Worm (Caenorhabditis elegans) whole organism, late embryonic: ENCODE measurements around the gene gln-3.

ENCODE experiments used
- C08G9.2 ChIP-seq: sonication (generic microtip); optimal IDR thresholded peaks from 2 replicates; lab custom pipeline; 2016; ENCODE audit warnings: mild to moderate bottlenecking, missing genetic modification characterization, moderate library complexity, missing compliant biosample characterization
- C38D4.7 ChIP-seq: fragments of 200-800 bp; sonication (Bioruptor generic); optimal IDR thresholded peaks from 2 replicates; lab custom pipeline; 2018; ENCODE audit warnings: mild to moderate bottlenecking, missing genetic modification characterization, moderate library complexity, missing compliant biosample characterization
- K09A11.1 ChIP-seq: sonication (generic microtip); optimal IDR thresholded peaks from 2 replicates; lab custom pipeline; 2017; ENCODE audit warnings: antibody characterized with exemption, mild to moderate bottlenecking, missing genetic modification characterization, missing compliant biosample characterization; ENCODE audit not compliant: insufficient read depth
- T23F11.4 ChIP-seq: fragments of 200-800 bp; sonication (Bioruptor generic); optimal IDR thresholded peaks from 2 replicates; lab custom pipeline; 2018; ENCODE audit warnings: mild to moderate bottlenecking, missing genetic modification characterization, missing compliant biosample characterization
- Y22D7AL.16 ChIP-seq: sonication (generic microtip); optimal IDR thresholded peaks from 2 replicates; lab custom pipeline; 2016; ENCODE audit warnings: missing genetic modification characterization, missing compliant biosample characterization
- ceh-14 ChIP-seq: sonication (generic microtip); optimal IDR thresholded peaks from 2 replicates; lab custom pipeline; 2016; ENCODE audit warnings: missing genotype, missing genetic modification characterization, missing compliant biosample characterization
- ceh-18 ChIP-seq: sonication (generic microtip); optimal IDR thresholded peaks from 2 replicates; lab custom pipeline; 2016; ENCODE audit warnings: missing genetic modification characterization, missing compliant biosample characterization
- ceh-2 ChIP-seq: sonication (generic microtip); optimal IDR thresholded peaks from 2 replicates; lab custom pipeline; 2016; ENCODE audit warnings: missing genotype, missing genetic modification characterization, missing compliant biosample characterization
- ceh-31 ChIP-seq: sonication (generic microtip); optimal IDR thresholded peaks from 2 replicates; lab custom pipeline; 2016; ENCODE audit warnings: missing genetic modification characterization, missing compliant biosample characterization
- ceh-34 ChIP-seq: sonication (generic microtip); optimal IDR thresholded peaks from 2 replicates; lab custom pipeline; 2016; ENCODE audit warnings: mild to moderate bottlenecking, missing genetic modification characterization, missing compliant biosample characterization
- ceh-45 ChIP-seq: fragments of 200-800 bp; sonication (Bioruptor generic); IDR thresholded peaks from 2 replicates; pipeline ENCODE4 v1.3.6; 2022; ENCODE audit warnings: missing genetic modification reagents, missing genetic modification characterization, missing compliant biosample characterization
- ceh-48 ChIP-seq: sonication (generic microtip); optimal IDR thresholded peaks from 2 replicates; lab custom pipeline; 2016; ENCODE audit warnings: missing genetic modification characterization, inconsistent platforms, missing compliant biosample characterization
- ceh-6 ChIP-seq: fragments of 200-800 bp; sonication (Bioruptor generic); optimal IDR thresholded peaks from 2 replicates; lab custom pipeline; 2018; ENCODE audit warnings: mild to moderate bottlenecking, missing genetic modification characterization, missing compliant biosample characterization
- ceh-9 ChIP-seq: sonication (generic microtip); optimal IDR thresholded peaks from 2 replicates; lab custom pipeline; 2016; ENCODE audit warnings: mild to moderate bottlenecking, missing genetic modification characterization, inconsistent platforms, missing compliant biosample characterization
- che-1 ChIP-seq: sonication (generic microtip); optimal IDR thresholded peaks from 2 replicates; lab custom pipeline; 2016; ENCODE audit warnings: mild to moderate bottlenecking, missing genetic modification characterization, missing compliant biosample characterization
- dmd-4 ChIP-seq: sonication (generic microtip); optimal IDR thresholded peaks from 2 replicates; lab custom pipeline; 2016; ENCODE audit warnings: borderline replicate concordance, missing genetic modification characterization, missing compliant biosample characterization
- elt-4 ChIP-seq: sonication (generic microtip); optimal IDR thresholded peaks from 2 replicates; lab custom pipeline; 2016; ENCODE audit warnings: missing genetic modification characterization, missing compliant biosample characterization
- eyg-1 ChIP-seq: sonication (generic microtip); optimal IDR thresholded peaks from 2 replicates; lab custom pipeline; 2016; ENCODE audit warnings: missing genotype, missing genetic modification characterization, missing compliant biosample characterization
- fkh-10 ChIP-seq: fragments of 150-350 bp; optimal IDR thresholded peaks from 2 replicates; lab custom pipeline; 2014; ENCODE audit warnings: missing biosample characterization, missing genetic modification reagents, missing genetic modification characterization
- fkh-6 ChIP-seq: sonication (generic microtip); optimal IDR thresholded peaks from 2 replicates; lab custom pipeline; 2016; ENCODE audit warnings: missing genetic modification characterization, missing compliant biosample characterization
- gmeb-2 ChIP-seq: sonication (generic microtip); optimal IDR thresholded peaks from 2 replicates; lab custom pipeline; 2016; ENCODE audit warnings: missing genetic modification characterization, inconsistent platforms, missing compliant biosample characterization
- hlh-13 ChIP-seq: fragments of 200-800 bp; sonication (Bioruptor generic); optimal IDR thresholded peaks from 2 replicates; lab custom pipeline; 2018; ENCODE audit warnings: mild to moderate bottlenecking, missing genetic modification characterization, missing compliant biosample characterization
- hlh-15 ChIP-seq: sonication (generic microtip); optimal IDR thresholded peaks from 2 replicates; lab custom pipeline; 2016; ENCODE audit warnings: missing genetic modification characterization, missing compliant biosample characterization
- hlh-30 ChIP-seq: sonication (generic microtip); optimal IDR thresholded peaks from 2 replicates; lab custom pipeline; 2017; ENCODE audit warnings: antibody characterized with exemption, missing genetic modification characterization, missing compliant biosample characterization; ENCODE audit not compliant: insufficient read depth
- hlh-6 ChIP-seq: sonication (generic microtip); optimal IDR thresholded peaks from 2 replicates; lab custom pipeline; 2016; ENCODE audit warnings: missing genotype, missing genetic modification characterization, missing compliant biosample characterization
- hlh-8 ChIP-seq: sonication (generic microtip); optimal IDR thresholded peaks from 2 replicates; lab custom pipeline; 2016; ENCODE audit warnings: missing genotype, missing genetic modification characterization, missing compliant biosample characterization
- lim-6 ChIP-seq: sonication (generic microtip); optimal IDR thresholded peaks from 2 replicates; lab custom pipeline; 2016; ENCODE audit warnings: missing genetic modification characterization, missing compliant biosample characterization
- lin-11 ChIP-seq: fragments of 200-800 bp; sonication (Bioruptor generic); optimal IDR thresholded peaks from 2 replicates; lab custom pipeline; 2018; ENCODE audit warnings: mild to moderate bottlenecking, missing genetic modification characterization, missing compliant biosample characterization
- nfya-1 ChIP-seq: sonication (generic microtip); optimal IDR thresholded peaks from 2 replicates; lab custom pipeline; 2017; ENCODE audit warnings: missing genetic modification characterization, mild to moderate bottlenecking, missing compliant biosample characterization, antibody characterized with exemption, moderate library complexity
- odd-2 ChIP-seq: sonication (generic microtip); optimal IDR thresholded peaks from 2 replicates; lab custom pipeline; 2017; ENCODE audit warnings: antibody characterized with exemption, mild to moderate bottlenecking, missing genetic modification characterization, missing compliant biosample characterization
- pag-3 ChIP-seq: sonication (generic microtip); optimal IDR thresholded peaks from 2 replicates; lab custom pipeline; 2016; ENCODE audit warnings: missing compliant biosample characterization, missing genetic modification characterization, borderline replicate concordance
- pat-9 ChIP-seq: fragments of 200-800 bp; sonication (Bioruptor generic); optimal IDR thresholded peaks from 2 replicates; lab custom pipeline; 2018; ENCODE audit warnings: mild to moderate bottlenecking, missing genetic modification characterization, moderate library complexity, missing compliant biosample characterization
- pha-4 ChIP-seq: fragments of 150-350 bp; optimal IDR thresholded peaks from 2 replicates; lab custom pipeline; 2018; ENCODE audit warnings: missing biosample characterization, missing genetic modification reagents, missing genetic modification characterization
- pros-1 ChIP-seq: fragments of 150-350 bp; optimal IDR thresholded peaks from 2 replicates; lab custom pipeline; 2014; ENCODE audit warnings: missing biosample characterization, missing genetic modification reagents, missing genetic modification characterization
- rnt-1 ChIP-seq: sonication (generic microtip); optimal IDR thresholded peaks from 2 replicates; lab custom pipeline; 2016; ENCODE audit warnings: missing genetic modification characterization, missing compliant biosample characterization
- sdc-2 ChIP-seq: sonication (generic microtip); optimal IDR thresholded peaks from 2 replicates; lab custom pipeline; 2016; ENCODE audit warnings: missing genotype, missing genetic modification characterization, missing compliant biosample characterization
- sox-2 ChIP-seq: fragments of 200-800 bp; sonication (Bioruptor generic); IDR thresholded peaks from 2 replicates; pipeline ENCODE4 v1.3.6; 2022; ENCODE audit warnings: missing genetic modification reagents, missing genetic modification characterization, missing compliant biosample characterization
- sox-4 ChIP-seq: sonication (generic microtip); optimal IDR thresholded peaks from 2 replicates; lab custom pipeline; 2017; ENCODE audit warnings: mild to moderate bottlenecking, missing genetic modification characterization, inconsistent platforms, missing compliant biosample characterization
- syd-9 ChIP-seq: sonication (generic microtip); optimal IDR thresholded peaks from 2 replicates; lab custom pipeline; 2016; ENCODE audit warnings: mild to moderate bottlenecking, missing genetic modification characterization, moderate library complexity, missing compliant biosample characterization
- ttx-3 ChIP-seq: sonication (generic microtip); optimal IDR thresholded peaks from 2 replicates; lab custom pipeline; 2016; ENCODE audit warnings: missing genetic modification reagents, missing genetic modification characterization, missing compliant biosample characterization
- unc-3 ChIP-seq, 2 experiments: fragments of 200-800 bp in 1 of 2; sonication (Bioruptor generic) in 1 of 2; sonication (generic microtip) in 1 of 2; conservative IDR thresholded peaks in 1 of 2; optimal IDR thresholded peaks in 1 of 2; 2 replicates each; pipeline versions ENCODE4 v1.3.6 to Lab custom; 2016 to 2022; ENCODE audit warnings: missing compliant biosample characterization in 2 of 2, missing genetic modification characterization in 2 of 2, missing genetic modification reagents in 1 of 2
- unc-42 ChIP-seq: sonication (generic microtip); optimal IDR thresholded peaks from 2 replicates; lab custom pipeline; 2016; ENCODE audit warnings: missing genotype, missing genetic modification characterization, missing compliant biosample characterization

The gln-3 gene

ce11 chrIV:16138765-16139164, 31.7 kb downstream of the gln-3 start:
- no peak for TF ChIP-seq pha-4
- TF ChIP-seq ttx-3 = no peak
- no peak for TF ChIP-seq ceh-6 (GFP tag; lab: Kevin White, UChicago)
- TF ChIP-seq T23F11.4 = no peak
- TF ChIP-seq pat-9 = no peak
- TF ChIP-seq fkh-10 (GFP tag; lab: Kevin White, UChicago) = no peak
- TF ChIP-seq nfya-1 (tag; lab: Kevin White, UChicago) = no peak
- no peak for TF ChIP-seq hlh-13 (GFP tag; lab: Kevin White, UChicago)
- no peak for TF ChIP-seq eyg-1
- no peak for TF ChIP-seq syd-9 (tag; lab: Kevin White, UChicago)
- no peak for TF ChIP-seq rnt-1 (tag; lab: Kevin White, UChicago)
- TF ChIP-seq sox-4 = no peak
- TF ChIP-seq elt-4 (tag; lab: Kevin White, UChicago) = no peak
- TF ChIP-seq fkh-6 (tag; lab: Kevin White, UChicago) = no peak
- no peak for TF ChIP-seq C38D4.7 (GFP tag; lab: Kevin White, UChicago)
- TF ChIP-seq hlh-6 = no peak
- no peak for TF ChIP-seq pros-1 (tag; lab: Kevin White, UChicago)
- no peak for TF ChIP-seq odd-2 (tag; lab: Kevin White, UChicago)
- no peak for TF ChIP-seq hlh-30 (tag; lab: Kevin White, UChicago)

- TF ChIP-seq unc-3 (GFP tag; conservative IDR thresholded peaks at IDR 0.05; lab: Robert Waterston, UW) = no peak
- no peak for TF ChIP-seq unc-3 (tag; optimal IDR thresholded peaks at IDR 0.05; lab: Kevin White, UChicago)
- TF ChIP-seq syd-9 (tag; lab: Kevin White, UChicago) = no peak
- TF ChIP-seq gmeb-2 (tag; lab: Kevin White, UChicago) = no peak
- TF ChIP-seq elt-4 (tag; lab: Kevin White, UChicago) = no peak
- TF ChIP-seq pag-3 (tag; lab: Kevin White, UChicago) = no peak
- TF ChIP-seq hlh-30 (tag; lab: Kevin White, UChicago) = no peak
- TF ChIP-seq ceh-6 (GFP tag; lab: Kevin White, UChicago) = no peak
- TF ChIP-seq ceh-14 (tag; lab: Kevin White, UChicago) = no peak
- no peak for TF ChIP-seq K09A11.1 (tag; lab: Kevin White, UChicago)
- no peak for TF ChIP-seq ceh-31 (tag; lab: Kevin White, UChicago)
- TF ChIP-seq ceh-18 (tag; lab: Kevin White, UChicago) = no peak
- no peak for TF ChIP-seq ceh-48 (tag; lab: Kevin White, UChicago)
- TF ChIP-seq ceh-2 (tag; lab: Kevin White, UChicago) = no peak
- TF ChIP-seq ceh-45 = no peak
- no peak for TF ChIP-seq hlh-15 (tag; lab: Kevin White, UChicago)
- no peak for TF ChIP-seq lim-6
- TF ChIP-seq sox-2 (GFP tag; lab: Robert Waterston, UW) = no peak
- no peak for TF ChIP-seq odd-2 (tag; lab: Kevin White, UChicago)
- TF ChIP-seq, all 69 proteins: peak for 0
Measured at ce11 chrIV:16133776-16134175, 36.7 kb downstream of the gln-3 start.

- TF ChIP-seq C08G9.2 (no peak), ceh-34 (tag; lab: Kevin White, UChicago) (no peak)
Measured at ce11 chrIV:16132164-16132563, 38.3 kb downstream of the gln-3 start, which contains the start of gene hlh-32. TSS of gene hlh-32 (plus strand) at chrIV:16132464.

DNA sequence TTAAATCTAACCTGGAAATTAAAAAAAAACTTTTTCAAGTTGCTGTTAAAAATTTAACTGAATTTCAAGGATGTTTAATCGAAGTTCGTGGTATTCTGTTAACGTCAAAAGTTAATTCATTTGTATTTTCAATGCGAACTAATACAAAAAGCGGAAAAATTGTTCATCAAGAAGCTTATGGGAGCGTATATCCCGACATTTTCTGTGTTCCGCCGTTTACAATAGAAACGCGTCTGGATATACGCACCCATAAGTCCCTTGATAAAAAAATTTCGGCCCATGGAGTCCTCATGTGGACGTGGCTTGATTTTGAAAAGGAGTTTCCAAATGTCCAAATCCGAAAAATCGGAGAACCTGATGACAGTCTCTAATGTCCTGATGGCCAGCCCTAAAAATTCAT, 44.7 kb downstream of the gln-3 start:
- TF ChIP-seq hlh-15 (tag; lab: Kevin White, UChicago) (no peak), Y22D7AL.16 (tag; lab: Kevin White, UChicago) (no peak), unc-42 (no peak), gmeb-2 (tag; lab: Kevin White, UChicago) (no peak), C08G9.2 (no peak), lin-11 (no peak), che-1 (no peak), hlh-8 (tag; lab: Kevin White, UChicago) (no peak), ceh-2 (tag; lab: Kevin White, UChicago) (no peak), sdc-2 (tag; lab: Kevin White, UChicago) (no peak), ceh-9 (tag; lab: Kevin White, UChicago) (no peak), dmd-4 (tag; lab: Kevin White, UChicago) (no peak)
- TF ChIP-seq, all 69 proteins: peak for 0
